Worm (Caenorhabditis elegans) whole organism, young adult: Measurements from ENCODE around the gene npp-9.

Experiments used
- B0035.1 ChIP-seq: sonication (generic microtip); optimal IDR thresholded peaks from 2 replicates; lab custom pipeline; 2016; ENCODE audit warnings: missing genetic modification characterization, mild to moderate bottlenecking, missing compliant biosample characterization, missing genotype, missing genetic modification reagents
- B0261.1 ChIP-seq: sonication (generic microtip); optimal IDR thresholded peaks from 2 replicates; lab custom pipeline; 2016; ENCODE audit warnings: mild to moderate bottlenecking, missing genetic modification characterization, moderate library complexity, missing compliant biosample characterization
- F55B11.4 ChIP-seq: sonication (generic microtip); optimal IDR thresholded peaks from 2 replicates; lab custom pipeline; 2016; ENCODE audit warnings: missing compliant biosample characterization, missing genetic modification characterization, borderline replicate concordance; ENCODE audit not compliant: insufficient read depth
- K11D2.4 ChIP-seq: fragments of 200-800 bp; sonication (Bioruptor generic); IDR thresholded peaks from 2 replicates; pipeline ENCODE4 v1.3.6; 2022; ENCODE audit warnings: missing genetic modification reagents, missing genetic modification characterization, missing compliant biosample characterization
- T07F8.4 ChIP-seq: sonication (generic microtip); optimal IDR thresholded peaks from 2 replicates; lab custom pipeline; 2016; ENCODE audit warnings: mild to moderate bottlenecking, missing genetic modification characterization, moderate library complexity, missing compliant biosample characterization
- Y67H2A.10 ChIP-seq: fragments of 200-800 bp; sonication (Bioruptor generic); conservative IDR thresholded peaks from 2 replicates; pipeline ENCODE4 v1.3.6; 2022; ENCODE audit warnings: missing genetic modification reagents, missing genetic modification characterization, missing compliant biosample characterization
- Y95B8A.8 ChIP-seq: fragments of 200-800 bp; sonication (Bioruptor generic); IDR thresholded peaks from 2 replicates; pipeline ENCODE4 v1.3.6; 2022; ENCODE audit warnings: missing genetic modification reagents, missing genetic modification characterization, missing compliant biosample characterization
- ZK185.1 ChIP-seq: sonication (generic microtip); optimal IDR thresholded peaks from 2 replicates; lab custom pipeline; 2016; ENCODE audit warnings: mild to moderate bottlenecking, missing genetic modification characterization, missing compliant biosample characterization; ENCODE audit not compliant: poor library complexity, severe bottlenecking
- akir-1 ChIP-seq: fragments of 200-800 bp; sonication (Bioruptor generic); optimal IDR thresholded peaks from 2 replicates; lab custom pipeline; 2018; ENCODE audit warnings: mild to moderate bottlenecking, missing genetic modification characterization, moderate library complexity, missing compliant biosample characterization
- aptf-3 ChIP-seq: fragments of 200-800 bp; sonication (Bioruptor generic); IDR thresholded peaks from 2 replicates; pipeline ENCODE4 v1.3.6; 2022; ENCODE audit warnings: missing genetic modification characterization, missing compliant biosample characterization
- atf-7 ChIP-seq: sonication (generic microtip); optimal IDR thresholded peaks from 2 replicates; lab custom pipeline; 2017; ENCODE audit warnings: mild to moderate bottlenecking, missing genetic modification characterization, missing compliant biosample characterization
- attf-6 ChIP-seq: fragments of 200-800 bp; sonication (Bioruptor generic); IDR thresholded peaks from 2 replicates; pipeline ENCODE4 v1.3.6; 2022; ENCODE audit warnings: missing genetic modification reagents, missing genetic modification characterization, missing compliant biosample characterization
- bed-1 ChIP-seq: fragments of 200-800 bp; sonication (Bioruptor generic); IDR thresholded peaks from 2 replicates; pipeline ENCODE4 v1.3.6; 2022; ENCODE audit warnings: missing genetic modification reagents, missing genetic modification characterization, missing compliant biosample characterization
- ccch-3 ChIP-seq: fragments of 200-800 bp; sonication (Bioruptor generic); optimal IDR thresholded peaks from 2 replicates; lab custom pipeline; 2018; ENCODE audit warnings: mild to moderate bottlenecking, missing genetic modification characterization, missing compliant biosample characterization
- ceh-100 ChIP-seq: fragments of 200-800 bp; sonication (Bioruptor generic); IDR thresholded peaks from 2 replicates; pipeline ENCODE4 v1.3.6; 2022; ENCODE audit warnings: missing genetic modification reagents, missing genetic modification characterization, missing compliant biosample characterization
- ceh-27 ChIP-seq: fragments of 200-800 bp; sonication (Bioruptor generic); optimal IDR thresholded peaks from 2 replicates; lab custom pipeline; 2018; ENCODE audit warnings: mild to moderate bottlenecking, missing genetic modification characterization, moderate library complexity, missing compliant biosample characterization
- dpff-1 ChIP-seq: sonication (generic microtip); optimal IDR thresholded peaks from 2 replicates; lab custom pipeline; 2017; ENCODE audit warnings: mild to moderate bottlenecking, missing genetic modification characterization, missing compliant biosample characterization
- dpl-1 ChIP-seq: fragments of 150-350 bp; optimal IDR thresholded peaks from 2 replicates; lab custom pipeline; 2014; ENCODE audit warnings: missing biosample characterization, missing genetic modification reagents, missing genetic modification characterization
- efl-1 ChIP-seq: fragments of 150-350 bp; optimal IDR thresholded peaks from 2 replicates; lab custom pipeline; 2014; ENCODE audit warnings: missing biosample characterization, missing genetic modification reagents, missing genetic modification characterization
- egrh-3 ChIP-seq: fragments of 200-800 bp; sonication (Bioruptor generic); IDR thresholded peaks from 2 replicates; pipeline ENCODE4 v1.3.6; 2022; ENCODE audit warnings: missing genetic modification reagents, missing genetic modification characterization, missing compliant biosample characterization
- fkh-3 ChIP-seq: sonication (generic microtip); optimal IDR thresholded peaks from 2 replicates; lab custom pipeline; 2016; ENCODE audit warnings: mild to moderate bottlenecking, missing genetic modification characterization, missing compliant biosample characterization
- hmg-1.2 ChIP-seq: fragments of 200-800 bp; sonication (Bioruptor generic); IDR thresholded peaks from 2 replicates; pipeline ENCODE4 v1.3.6; 2022; ENCODE audit warnings: missing genetic modification reagents, missing genetic modification characterization, missing compliant biosample characterization
- hmg-20 ChIP-seq: fragments of 200-800 bp; sonication (Bioruptor generic); IDR thresholded peaks from 2 replicates; pipeline ENCODE4 v1.3.6; 2022; ENCODE audit warnings: missing genetic modification reagents, missing genetic modification characterization, missing compliant biosample characterization
- hsf-1 ChIP-seq: fragments of 200-800 bp; sonication (Bioruptor generic); IDR thresholded peaks from 2 replicates; pipeline ENCODE4 v1.3.6; 2022; ENCODE audit warnings: missing genetic modification reagents, missing genetic modification characterization, missing compliant biosample characterization
- lag-1 ChIP-seq: fragments of 200-800 bp; sonication (Bioruptor generic); IDR thresholded peaks from 2 replicates; pipeline ENCODE4 v1.3.6; 2022; ENCODE audit warnings: missing genetic modification reagents, missing genetic modification characterization, missing compliant biosample characterization
- let-526 ChIP-seq: fragments of 200-800 bp; sonication (Bioruptor generic); IDR thresholded peaks from 2 replicates; pipeline ENCODE4 v1.3.6; 2022; ENCODE audit warnings: missing genetic modification reagents, missing genetic modification characterization, missing compliant biosample characterization
- lin-35 ChIP-seq, 3 experiments: fragments of 150-350 bp in 2 of 3; sonication (generic microtip) in 1 of 3; optimal IDR thresholded peaks; 2 replicates each; lab custom pipeline; 2014 to 2018; ENCODE audit warnings: missing biosample characterization in 3 of 3, missing genetic modification characterization in 3 of 3, missing genetic modification reagents in 3 of 3
- lin-54 ChIP-seq: fragments of 200-800 bp; sonication (Bioruptor generic); optimal IDR thresholded peaks from 2 replicates; lab custom pipeline; 2018; ENCODE audit warnings: mild to moderate bottlenecking, missing genetic modification characterization, missing compliant biosample characterization
- lsl-1 ChIP-seq: fragments of 200-800 bp; sonication (Bioruptor generic); optimal IDR thresholded peaks from 2 replicates; lab custom pipeline; 2018; ENCODE audit warnings: mild to moderate bottlenecking, missing genetic modification characterization, moderate library complexity, missing compliant biosample characterization
- lsy-27 ChIP-seq: sonication (generic microtip); optimal IDR thresholded peaks from 2 replicates; lab custom pipeline; 2017; ENCODE audit warnings: missing genetic modification characterization, mild to moderate bottlenecking, missing compliant biosample characterization, antibody characterized with exemption, missing genotype, borderline replicate concordance; ENCODE audit not compliant: insufficient read depth
- madf-3 ChIP-seq: fragments of 200-800 bp; sonication (Bioruptor generic); IDR thresholded peaks from 2 replicates; pipeline ENCODE4 v1.3.6; 2022; ENCODE audit warnings: missing genetic modification reagents, missing genetic modification characterization, missing compliant biosample characterization
- nfya-2 ChIP-seq: fragments of 200-800 bp; sonication (Bioruptor generic); IDR thresholded peaks from 2 replicates; pipeline ENCODE4 v1.3.6; 2022; ENCODE audit warnings: missing genetic modification reagents, missing genetic modification characterization, missing compliant biosample characterization
- nhr-120 ChIP-seq: fragments of 200-800 bp; sonication (Bioruptor generic); IDR thresholded peaks from 2 replicates; pipeline ENCODE4 v1.3.6; 2022; ENCODE audit warnings: missing genetic modification characterization, missing compliant biosample characterization
- nhr-80 ChIP-seq: sonication (generic microtip); optimal IDR thresholded peaks from 2 replicates; lab custom pipeline; 2016; ENCODE audit warnings: missing genetic modification characterization, missing compliant biosample characterization
- pbrm-1 ChIP-seq: fragments of 200-800 bp; sonication (Bioruptor generic); IDR thresholded peaks from 2 replicates; pipeline ENCODE4 v1.3.6; 2022; ENCODE audit warnings: missing genetic modification reagents, missing genetic modification characterization, missing compliant biosample characterization
- pha-4 ChIP-seq: fragments of 150-350 bp; sonication (generic microtip); optimal IDR thresholded peaks from 2 replicates; lab custom pipeline; 2014; ENCODE audit warnings: missing biosample characterization, missing genetic modification reagents, missing genetic modification characterization
- rcor-1 ChIP-seq: fragments of 200-800 bp; sonication (Bioruptor generic); IDR thresholded peaks from 2 replicates; pipeline ENCODE4 v1.3.6; 2022; ENCODE audit warnings: missing genetic modification reagents, missing genetic modification characterization, missing compliant biosample characterization
- rec-8 ChIP-seq, 2 experiments: sonication (generic microtip); optimal IDR thresholded peaks; 2 replicates each; lab custom pipeline; 2016; ENCODE audit warnings: mild to moderate bottlenecking in 2 of 2, missing genetic modification characterization in 2 of 2, missing genetic modification reagents in 2 of 2, missing genotype in 2 of 2, missing biosample characterization in 1 of 2, missing compliant biosample characterization in 1 of 2, moderate library complexity in 1 of 2
- repo-1 ChIP-seq: sonication (generic microtip); optimal IDR thresholded peaks from 2 replicates; lab custom pipeline; 2017; ENCODE audit warnings: mild to moderate bottlenecking, missing genetic modification characterization, missing compliant biosample characterization
- sea-2 ChIP-seq: fragments of 200-800 bp; sonication (Bioruptor generic); IDR thresholded peaks from 2 replicates; pipeline ENCODE4 v1.3.6; 2022; ENCODE audit warnings: missing genetic modification characterization, missing compliant biosample characterization
- snpc-1.3 ChIP-seq: sonication (generic microtip); optimal IDR thresholded peaks from 2 replicates; lab custom pipeline; 2017; ENCODE audit warnings: missing genetic modification characterization, mild to moderate bottlenecking, missing compliant biosample characterization, antibody characterized with exemption, moderate library complexity, missing genotype, missing genetic modification reagents; ENCODE audit not compliant: insufficient read depth
- snpc-4 ChIP-seq, 5 experiments: fragments of 150-350 bp in 1 of 5; sonication (generic microtip) in 4 of 5; optimal IDR thresholded peaks; 2 replicates each; lab custom pipeline; 2014 to 2018; ENCODE audit warnings: missing genetic modification characterization in 5 of 5, missing biosample characterization in 3 of 5, antibody characterized with exemption in 2 of 5, mild to moderate bottlenecking in 2 of 5, missing compliant biosample characterization in 2 of 5, missing genotype in 2 of 5, moderate library complexity in 2 of 5, missing genetic modification reagents in 1 of 5
- tbx-9 ChIP-seq: sonication (generic microtip); optimal IDR thresholded peaks from 2 replicates; lab custom pipeline; 2016; ENCODE audit warnings: borderline replicate concordance, missing genetic modification characterization, inconsistent platforms, missing compliant biosample characterization
- unc-62 ChIP-seq: fragments of 150-350 bp; optimal IDR thresholded peaks from 2 replicates; lab custom pipeline; 2014; ENCODE audit warnings: missing biosample characterization, missing genetic modification reagents, missing genetic modification characterization
- xnd-1 ChIP-seq: sonication (generic microtip); optimal IDR thresholded peaks from 2 replicates; lab custom pipeline; 2016; ENCODE audit warnings: missing genotype, missing genetic modification reagents, missing genetic modification characterization, missing compliant biosample characterization
- ztf-18 ChIP-seq: sonication (generic microtip); optimal IDR thresholded peaks from 2 replicates; lab custom pipeline; 2016; ENCODE audit warnings: missing genotype, mild to moderate bottlenecking, missing genetic modification characterization, missing compliant biosample characterization
- ztf-6 ChIP-seq: fragments of 200-800 bp; sonication (Bioruptor generic); IDR thresholded peaks from 2 replicates; pipeline ENCODE4 v1.3.6; 2022; ENCODE audit warnings: missing genetic modification reagents, missing genetic modification characterization, missing compliant biosample characterization

Gene npp-9

DNA sequence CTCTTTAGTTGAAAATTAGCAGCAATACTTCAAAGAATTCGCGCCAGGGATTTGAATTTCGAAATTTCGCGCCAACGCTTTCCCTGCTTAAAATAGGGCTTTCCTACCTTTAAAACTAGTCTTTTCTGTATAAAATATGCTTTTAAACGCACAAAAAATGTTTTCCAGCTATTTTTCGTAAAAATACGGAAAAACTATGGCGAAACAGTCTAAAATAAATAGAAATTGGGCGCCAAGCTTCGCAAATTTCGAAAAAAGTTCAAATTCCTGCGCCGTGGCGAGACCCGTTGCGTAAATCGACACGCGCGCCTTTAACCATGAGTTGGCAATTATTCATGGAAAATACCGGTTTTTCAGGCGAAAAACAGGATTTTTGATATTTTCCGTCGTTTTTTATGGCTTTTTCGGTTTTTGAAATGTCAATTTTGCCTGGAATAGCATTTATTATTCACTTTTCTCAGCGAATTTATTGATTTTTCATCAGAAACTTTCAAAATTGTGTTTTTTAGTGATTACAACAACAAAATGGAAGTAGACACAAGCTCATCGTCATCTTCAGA lies at the start of gene npp-9, which contains the start of gene F59A2.5:
TSS of gene npp-9 (minus strand) at position 126 of the 560 bp plus-strand sequence.
TSS of gene F59A2.5 (plus strand) at position 510 of the 560 bp plus-strand sequence.
- TF ChIP-seq attf-6 (GFP tag; lab: Robert Waterston, UW) (no peak), dpff-1 (tag; lab: Kevin White, UChicago) (no peak), hmg-20 (GFP tag; lab: Robert Waterston, UW) (no peak), let-526 (GFP tag; lab: Robert Waterston, UW) (no peak), snpc-1.3 (tag; lab: Kevin White, UChicago) (peak; percentile 28), pbrm-1 (GFP tag; lab: Robert Waterston, UW) (no peak), hmg-1.2 (GFP tag; lab: Robert Waterston, UW) (peak; percentile 34; the same call in 1 of the 2 replicates), rcor-1 (no peak), ccch-3 (GFP tag; lab: Kevin White, UChicago) (no peak), ztf-6 (GFP tag; lab: Robert Waterston, UW) (no peak), lin-35 (GFP tag; optimal IDR thresholded peaks at IDR 0.05; lab: Kevin White, UChicago) (peak in 2 of 3 experiments; percentile 43 to 69), lag-1 (GFP tag; lab: Robert Waterston, UW) (no peak), ceh-27 (GFP tag; lab: Kevin White, UChicago) (no peak), nhr-120 (no peak), F55B11.4 (no peak), K11D2.4 (GFP tag; lab: Robert Waterston, UW) (no peak), dpl-1 (peak; percentile 83), aptf-3 (GFP tag; lab: Robert Waterston, UW) (no peak), T07F8.4 (tag; lab: Kevin White, UChicago) (no peak), B0035.1 (tag; lab: Kevin White, UChicago) (no peak), unc-62 (GFP tag; lab: Kevin White, UChicago) (no peak), Y67H2A.10 (GFP tag; lab: Robert Waterston, UW) (no peak), egrh-3 (no peak), ztf-18 (tag; lab: Kevin White, UChicago) (peak; percentile 11), Y95B8A.8 (GFP tag; lab: Robert Waterston, UW) (0 out of 2 replicates have a peak, but pooled peaks have one; percentile 37), madf-3 (no peak), pha-4 (tag; lab: Kevin White, UChicago) (no peak), nfya-2 (GFP tag; lab: Robert Waterston, UW) (no peak), ZK185.1 (no peak), repo-1 (tag; lab: Kevin White, UChicago) (no peak), efl-1 (GFP tag; lab: Kevin White, UChicago) (peak; percentile 97), hsf-1 (no peak), lin-54 (peak; percentile 80), fkh-3 (no peak), tbx-9 (tag; lab: Kevin White, UChicago) (no peak), bed-1 (GFP tag; lab: Robert Waterston, UW) (no peak), atf-7 (tag; lab: Kevin White, UChicago) (no peak), akir-1 (no peak), B0261.1 (tag; lab: Kevin White, UChicago) (no peak), lsy-27 (no peak), rec-8 (tag; optimal IDR thresholded peaks at IDR 0.05; lab: Kevin White, UChicago) (no peak), nhr-80 (tag; lab: Kevin White, UChicago) (no peak), snpc-4 (GFP tag; optimal IDR thresholded peaks at IDR 0.05; lab: Kevin White, UChicago) (no peak), snpc-4 (tag; optimal IDR thresholded peaks at IDR 0.05; lab: Kevin White, UChicago) (peak in 1 of 4 experiments; percentile 3), ceh-100 (GFP tag; lab: Robert Waterston, UW) (no peak), xnd-1 (tag; lab: Kevin White, UChicago) (peak; percentile 86), lsl-1 (peak; percentile 77), sea-2 (GFP tag; lab: Robert Waterston, UW) (no peak)
